Fruit fly (Drosophila melanogaster): Measurements from ENCODE around the gene Mpp6.

Mpp6 gene

dm6 chr2L:21149053-21149452 is 7.0 kb upstream of the Mpp6 start (continued):
- TF ChIP-seq ssp (GFP tag; IDR thresholded peaks at IDR 0.05) (peak; percentile 53), Asciz (GFP tag; optimal IDR thresholded peaks at IDR 0.05) (peak; percentile 35), bab2 (GFP tag; optimal IDR thresholded peaks at IDR 0.05) (peak; percentile 18), CG15269 (tag; optimal IDR thresholded peaks at IDR 0.05) (peak; percentile 70), dmrt11E (tag; optimal IDR thresholded peaks at IDR 0.05) (peak; percentile 48), kah (GFP tag; optimal IDR thresholded peaks at IDR 0.05) (no peak), Oaz (GFP tag; IDR thresholded peaks at IDR 0.05) (no peak), Dip2 (GFP tag; IDR thresholded peaks at IDR 0.05) (no peak), CG14667 (GFP tag; IDR thresholded peaks at IDR 0.05) (peak; percentile 35; the same call in 1 of the 2 replicates), her (GFP tag; optimal IDR thresholded peaks at IDR 0.05) (peak; percentile 35), E2f1 (GFP tag; IDR thresholded peaks at IDR 0.05) (peak; percentile 60), gsb-n (tag; optimal IDR thresholded peaks at IDR 0.05) (peak; percentile 50), YL-1 (GFP tag; optimal IDR thresholded peaks at IDR 0.05) (no peak), Lpt (GFP tag; optimal IDR thresholded peaks at IDR 0.05) (no peak), Doc2 (GFP tag; IDR thresholded peaks at IDR 0.05) (no peak), CG6813 (GFP tag; optimal IDR thresholded peaks at IDR 0.05) (no peak), ind (GFP tag; optimal IDR thresholded peaks at IDR 0.05) (peak; percentile 33), Aef1 (GFP tag; IDR thresholded peaks at IDR 0.05) (peak; percentile 32; the same call in 1 of the 3 replicates), CG7963 (GFP tag; IDR thresholded peaks at IDR 0.05; ENCODE audit: partially characterized antibody) (peak; percentile 39; the same call in 1 of the 3 replicates), CG32772 (GFP tag; IDR thresholded peaks at IDR 0.05) (0 out of 2 replicates have a peak, but pooled peaks have one; percentile 23), Dfd (GFP tag; optimal IDR thresholded peaks at IDR 0.05) (no peak), BEAF-32 (GFP tag; optimal IDR thresholded peaks at IDR 0.05) (peak; percentile 72), CG11085 (GFP tag; IDR thresholded peaks at IDR 0.05) (no peak), MESR4 (GFP tag; optimal IDR thresholded peaks at IDR 0.05) (no peak), CG13296 (GFP tag; optimal IDR thresholded peaks at IDR 0.05) (peak; percentile 59), HHEX (GFP tag; optimal IDR thresholded peaks at IDR 0.05) (peak; percentile 53), aop (GFP tag; IDR thresholded peaks at IDR 0.05) (no peak; the same call in 1 of the 2 replicates), lilli (GFP tag; optimal IDR thresholded peaks at IDR 0.05) (peak; percentile 47), CG34422 (GFP tag; IDR thresholded peaks at IDR 0.05) (peak; percentile 58; the same call in 1 of the 3 replicates), CG15479 (GFP tag; optimal IDR thresholded peaks at IDR 0.05) (no peak), pita (GFP tag; optimal IDR thresholded peaks at IDR 0.05) (no peak), H2.0 (GFP tag; IDR thresholded peaks at IDR 0.05) (no peak), CG9437 (GFP tag; optimal IDR thresholded peaks at IDR 0.05) (peak; percentile 32), slp2 (GFP tag; optimal IDR thresholded peaks at IDR 0.05) (no peak), gro (GFP tag; optimal IDR thresholded peaks at IDR 0.05) (no peak), CG10543 (GFP tag; optimal IDR thresholded peaks at IDR 0.05) (no peak), CG11696 (GFP tag; IDR thresholded peaks at IDR 0.05) (peak; percentile 99), CG14441 (GFP tag; IDR thresholded peaks at IDR 0.05) (no peak), Atf-2 (GFP tag; optimal IDR thresholded peaks at IDR 0.05) (no peak), CG6854 (GFP tag; optimal IDR thresholded peaks at IDR 0.05) (peak; percentile 52), scrt (GFP tag; optimal IDR thresholded peaks at IDR 0.05) (peak; percentile 20), rib (GFP tag; IDR thresholded peaks at IDR 0.05) (no peak), gfzf (GFP tag; optimal IDR thresholded peaks at IDR 0.05) (no peak), tgo (GFP tag; IDR thresholded peaks at IDR 0.05) (peak; percentile 42; the same call in 1 of the 3 replicates), CG15601 (tag; optimal IDR thresholded peaks at IDR 0.05) (peak; percentile 29), CG3838 (GFP tag; optimal IDR thresholded peaks at IDR 0.05) (no peak), Dek (tag; optimal IDR thresholded peaks at IDR 0.05) (peak; percentile 32), Hand (GFP tag; optimal IDR thresholded peaks at IDR 0.05) (no peak), ap (GFP tag; IDR thresholded peaks at IDR 0.05) (peak; percentile 13; the same call in 1 of the 2 replicates), CG3407 (GFP tag; optimal IDR thresholded peaks at IDR 0.05) (no peak), fd102C (GFP tag; optimal IDR thresholded peaks at IDR 0.05) (no peak)
